Worm (Caenorhabditis elegans) whole organism, midembryonic: ENCODE measurements around the gene srx-84.

ENCODE experiments used
- T22C8.4 ChIP-seq: fragments of 200-800 bp; sonication (Bioruptor generic); IDR thresholded peaks from 2 replicates; pipeline ENCODE4 v1.3.6; 2022; ENCODE audit warnings: missing genetic modification characterization, missing compliant biosample characterization
- cog-1 ChIP-seq: sonication (generic microtip); optimal IDR thresholded peaks from 2 replicates; lab custom pipeline; 2016; ENCODE audit warnings: missing genetic modification characterization, missing compliant biosample characterization
- flt-1 ChIP-seq: fragments of 200-800 bp; sonication (Bioruptor generic); IDR thresholded peaks from 2 replicates; pipeline ENCODE4 v1.3.6; 2022; ENCODE audit warnings: missing genetic modification characterization, missing compliant biosample characterization
- klf-2 ChIP-seq: fragments of 200-800 bp; sonication (Bioruptor generic); conservative IDR thresholded peaks from 2 replicates; pipeline ENCODE4 v1.3.6; 2022; ENCODE audit warnings: missing genetic modification reagents, missing genetic modification characterization, missing compliant biosample characterization
- med-1 ChIP-seq: sonication (generic microtip); optimal IDR thresholded peaks from 2 replicates; lab custom pipeline; 2017; ENCODE audit warnings: missing genetic modification characterization, mild to moderate bottlenecking, missing compliant biosample characterization, antibody characterized with exemption, missing genetic modification reagents; ENCODE audit not compliant: insufficient read depth
- ref-1 ChIP-seq: fragments of 200-800 bp; sonication (Bioruptor generic); conservative IDR thresholded peaks from 2 replicates; pipeline ENCODE4 v1.3.6; 2022; ENCODE audit warnings: missing genetic modification reagents, missing genetic modification characterization, missing compliant biosample characterization
- tab-1 ChIP-seq: fragments of 200-800 bp; sonication (Bioruptor generic); IDR thresholded peaks from 2 replicates; pipeline ENCODE4 v1.3.6; 2022; ENCODE audit warnings: missing genetic modification characterization, missing compliant biosample characterization
- ztf-23 ChIP-seq: fragments of 200-800 bp; sonication (Bioruptor generic); IDR thresholded peaks from 2 replicates; pipeline ENCODE4 v1.3.6; 2022; ENCODE audit warnings: missing genetic modification reagents, missing genetic modification characterization, missing compliant biosample characterization
- ztf-29 ChIP-seq: fragments of 200-800 bp; sonication (Bioruptor generic); IDR thresholded peaks from 2 replicates; pipeline ENCODE4 v1.3.6; 2022; ENCODE audit warnings: missing genetic modification reagents, missing genetic modification characterization, missing compliant biosample characterization

Gene srx-84

DNA sequence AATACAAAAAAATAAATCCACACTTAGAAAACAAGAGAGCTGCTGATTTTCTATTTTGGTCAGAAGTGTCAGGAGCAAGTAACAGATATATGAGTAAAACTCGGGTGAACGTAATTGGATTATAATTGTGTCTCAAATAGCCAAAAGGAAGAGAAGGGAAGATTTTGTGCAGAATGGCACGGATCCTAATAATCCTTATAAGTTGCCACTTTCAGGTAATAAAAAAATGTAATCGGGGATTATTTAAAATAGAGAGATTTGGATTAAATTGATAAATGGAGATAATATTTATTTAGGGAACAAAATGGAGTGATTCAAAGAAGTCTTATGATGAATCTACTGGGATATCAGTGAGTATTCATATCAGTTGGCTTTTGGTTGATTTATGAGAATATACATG, 26.0 kb downstream of the srx-84 start:
- TF ChIP-seq cog-1 (tag; lab: Kevin White, UChicago) (no peak), klf-2 (GFP tag; lab: Robert Waterston, UW) (no peak)

DNA sequence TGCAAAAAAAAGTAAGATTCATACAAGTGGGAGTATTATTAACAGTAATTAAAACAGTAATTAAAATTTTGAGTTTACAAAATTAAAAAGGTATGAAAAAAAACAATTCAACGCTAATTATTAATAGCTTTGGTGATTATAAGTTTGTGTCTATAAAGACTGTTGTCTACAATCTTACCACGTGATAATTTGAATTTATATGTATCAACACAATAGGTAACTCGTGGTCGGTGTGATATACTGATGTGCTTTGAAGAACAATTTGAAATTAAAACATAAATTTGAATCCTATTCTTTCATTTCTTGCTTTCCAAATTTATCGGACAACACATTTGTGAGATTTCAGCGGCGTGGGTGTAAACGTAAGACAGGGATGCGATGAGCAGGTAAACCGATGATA, 28.9 kb downstream of the srx-84 start:
- no peak for TF ChIP-seq T22C8.4 (GFP tag; lab: Robert Waterston, UW)
- TF ChIP-seq ref-1 (GFP tag; lab: Robert Waterston, UW) = no peak
- no peak for TF ChIP-seq ztf-29 (GFP tag; lab: Robert Waterston, UW)
- no peak for TF ChIP-seq med-1 (GFP tag; lab: Kevin White, UChicago)
- no peak for TF ChIP-seq flt-1 (GFP tag; lab: Robert Waterston, UW)
- no peak for TF ChIP-seq cog-1 (tag; lab: Kevin White, UChicago)
- no peak for TF ChIP-seq klf-2 (GFP tag; lab: Robert Waterston, UW)
- no peak for TF ChIP-seq ztf-23 (GFP tag; lab: Robert Waterston, UW)
- no peak for TF ChIP-seq tab-1 (GFP tag; lab: Robert Waterston, UW)

DNA sequence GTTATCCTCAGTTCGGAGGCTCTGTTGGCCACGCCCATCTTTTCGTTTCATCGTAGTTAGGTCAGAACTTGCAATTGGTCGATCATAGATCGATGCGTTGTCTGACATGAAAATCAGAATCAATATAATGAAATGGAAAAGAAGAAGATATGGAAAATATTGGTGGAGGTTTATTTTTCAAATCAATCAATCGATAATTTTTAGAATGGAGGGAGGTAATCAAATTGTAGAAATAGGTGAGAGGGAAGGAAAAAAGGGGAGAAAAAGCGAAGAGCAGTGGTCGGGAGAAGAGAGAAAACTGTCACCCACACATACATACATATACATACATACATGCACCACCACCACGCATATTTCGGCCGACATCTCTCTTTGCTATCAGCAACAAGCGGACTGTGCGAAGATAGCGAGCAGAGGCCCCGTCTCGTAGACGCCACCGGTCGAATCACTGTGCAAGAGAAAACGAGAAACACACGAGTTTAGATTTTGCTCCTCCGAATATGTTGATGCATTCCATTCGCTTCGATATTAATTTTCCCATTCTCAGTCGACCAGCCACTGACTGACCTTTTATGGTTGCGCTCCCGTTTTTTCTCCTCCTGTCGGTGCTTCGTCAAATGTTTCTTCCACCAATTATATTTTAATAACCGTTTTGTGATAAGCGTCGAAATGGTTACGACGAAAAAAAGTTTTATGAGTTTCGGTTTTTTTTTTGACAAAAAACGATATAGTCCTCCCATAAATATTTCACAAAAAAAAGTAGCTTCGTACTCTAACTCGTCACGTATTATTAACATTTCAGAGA, 30.5 kb downstream of the srx-84 start, which contains the start of gene F35B12.10:
TSS of gene F35B12.10 (minus strand) at position 51 of the 805 bp plus-strand sequence.
- TF ChIP-seq tab-1 (GFP tag; lab: Robert Waterston, UW) (no peak), flt-1 (GFP tag; lab: Robert Waterston, UW) (no peak)

DNA sequence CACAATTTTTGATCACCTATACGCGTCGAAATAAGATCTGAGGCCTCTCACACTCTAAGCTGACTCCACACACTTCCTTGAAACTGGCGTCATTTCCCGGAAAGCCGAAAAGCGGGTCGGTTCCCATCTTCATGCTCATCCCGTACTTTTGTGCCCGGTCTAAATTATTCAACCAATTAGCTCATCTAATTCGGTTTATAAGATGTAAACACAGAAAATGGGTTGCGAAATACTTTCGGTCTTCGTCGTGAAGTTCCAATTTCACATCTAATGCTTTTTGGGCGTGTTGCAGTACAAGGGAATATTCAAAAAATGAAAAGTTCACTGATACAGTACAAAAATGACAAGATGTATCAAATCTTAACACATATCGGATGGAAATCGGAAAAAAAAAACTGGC, 32.2 kb downstream of the srx-84 start:
- TF ChIP-seq ztf-29 (GFP tag; lab: Robert Waterston, UW) = no peak

DNA sequence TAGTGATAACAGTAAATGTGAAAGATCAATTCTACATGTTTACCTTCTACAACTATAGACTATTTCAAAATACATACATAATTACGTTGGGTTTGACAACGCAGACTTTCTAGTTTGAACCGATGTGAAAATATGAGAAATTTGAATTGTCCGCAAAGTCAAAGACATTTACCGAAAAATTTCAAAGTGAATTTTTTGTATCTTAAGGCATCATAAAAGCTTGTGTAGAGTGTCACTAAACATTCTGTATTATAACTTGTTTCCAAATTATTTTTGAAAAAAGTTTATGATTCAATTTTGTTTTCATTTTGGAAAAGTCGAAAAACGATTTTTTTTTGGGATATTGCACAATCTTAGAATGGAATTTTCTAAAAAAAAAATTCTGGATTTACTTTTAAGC, 36.7 kb downstream of the srx-84 start:
- TF ChIP-seq med-1 (GFP tag; lab: Kevin White, UChicago) = no peak
- TF ChIP-seq klf-2 (GFP tag; lab: Robert Waterston, UW) = no peak
- no peak for TF ChIP-seq ref-1 (GFP tag; lab: Robert Waterston, UW)
- TF ChIP-seq flt-1 (GFP tag; lab: Robert Waterston, UW) = no peak
- no peak for TF ChIP-seq T22C8.4 (GFP tag; lab: Robert Waterston, UW)
- TF ChIP-seq cog-1 (tag; lab: Kevin White, UChicago) = no peak

DNA sequence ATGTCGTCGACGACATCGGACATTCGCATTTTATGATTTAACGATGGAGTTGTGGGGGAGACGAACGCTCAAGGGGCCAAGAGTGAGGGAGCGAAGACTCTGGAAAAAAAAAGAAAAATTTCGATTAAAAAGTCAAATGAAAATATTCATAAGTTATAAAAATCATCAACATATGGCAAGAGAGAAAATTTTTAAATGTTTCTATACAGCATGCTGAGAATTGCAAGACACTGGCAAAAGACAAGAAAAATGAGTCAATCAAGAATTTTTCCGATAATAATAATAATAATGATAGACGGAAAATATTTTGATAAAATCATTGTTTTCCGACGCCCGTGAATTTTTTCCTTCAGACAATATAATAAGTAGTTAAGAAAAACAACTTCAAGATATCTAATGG, 38.3 kb downstream of the srx-84 start, which contains the start of gene sipa-1:
TSS of gene sipa-1 (minus strand) at position 101 of the 400 bp plus-strand sequence.
- TF ChIP-seq cog-1 (tag; lab: Kevin White, UChicago) = no peak
- no peak for TF ChIP-seq flt-1 (GFP tag; lab: Robert Waterston, UW)
- no peak for TF ChIP-seq ztf-29 (GFP tag; lab: Robert Waterston, UW)
- TF ChIP-seq T22C8.4 (GFP tag; lab: Robert Waterston, UW) = no peak
- TF ChIP-seq ztf-23 (GFP tag; lab: Robert Waterston, UW) = no peak
- TF ChIP-seq ref-1 (GFP tag; lab: Robert Waterston, UW) = no peak
- no peak for TF ChIP-seq klf-2 (GFP tag; lab: Robert Waterston, UW)
- TF ChIP-seq tab-1 (GFP tag; lab: Robert Waterston, UW) = no peak
- TF ChIP-seq med-1 (GFP tag; lab: Kevin White, UChicago) = no peak

DNA sequence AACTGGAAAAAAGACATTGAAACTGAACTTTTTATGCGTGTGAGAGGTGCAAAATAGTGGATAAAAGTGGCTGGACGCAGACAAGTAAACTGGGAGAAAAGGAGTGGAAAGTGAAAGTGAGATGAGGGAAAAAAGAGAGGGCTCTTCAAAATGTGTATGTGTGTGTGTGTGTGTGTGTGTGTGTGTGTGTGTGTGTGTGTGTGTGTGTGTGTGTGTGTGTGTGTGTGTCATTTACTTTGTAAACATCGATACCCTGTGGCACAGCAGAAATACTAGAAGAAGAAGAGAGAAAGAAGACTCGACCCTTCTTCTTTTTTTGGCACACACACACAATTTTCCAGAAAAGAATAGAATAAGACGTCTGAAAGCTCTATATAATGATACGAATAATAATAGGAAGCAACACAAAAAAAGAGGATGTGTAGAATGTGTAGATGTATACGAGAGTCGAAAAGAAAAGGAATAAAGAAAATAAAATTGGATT, 39.8 kb downstream of the srx-84 start:
- TF ChIP-seq ref-1 (GFP tag; lab: Robert Waterston, UW) (no peak), ztf-23 (GFP tag; lab: Robert Waterston, UW) (0 out of 2 replicates have a peak, but pooled peaks have one; percentile 27)

DNA sequence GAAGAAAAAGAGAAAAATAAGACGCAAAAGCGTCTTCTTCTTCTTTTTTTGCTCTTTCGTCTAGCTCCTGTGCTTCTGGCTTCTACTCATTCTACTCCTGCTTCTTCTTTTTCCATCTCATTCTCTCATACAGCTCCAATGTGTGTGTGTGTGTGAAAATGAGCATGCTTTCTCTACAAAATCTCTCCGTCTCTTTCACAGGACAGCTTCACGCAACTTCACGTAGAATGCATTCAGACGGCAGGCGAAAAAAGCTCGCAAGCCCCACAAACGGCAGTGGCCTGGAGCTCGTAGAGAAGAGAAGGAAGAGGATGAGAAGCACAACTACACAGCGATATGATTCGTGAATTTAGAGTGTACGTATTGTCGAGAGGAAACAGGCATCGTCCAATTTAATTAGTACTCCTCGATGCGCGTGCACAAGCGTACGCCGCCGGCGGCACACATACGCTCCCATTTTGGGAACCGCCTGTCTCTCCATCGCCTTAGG, 42.4 kb downstream of the srx-84 start:
- no peak for TF ChIP-seq ztf-23 (GFP tag; lab: Robert Waterston, UW)
- no peak for TF ChIP-seq ref-1 (GFP tag; lab: Robert Waterston, UW)
- no peak for TF ChIP-seq tab-1 (GFP tag; lab: Robert Waterston, UW)
- TF ChIP-seq flt-1 (GFP tag; lab: Robert Waterston, UW) = no peak
- no peak for TF ChIP-seq med-1 (GFP tag; lab: Kevin White, UChicago)
- TF ChIP-seq klf-2 (GFP tag; lab: Robert Waterston, UW) = no peak
- no peak for TF ChIP-seq T22C8.4 (GFP tag; lab: Robert Waterston, UW)
- no peak for TF ChIP-seq ztf-29 (GFP tag; lab: Robert Waterston, UW)
- no peak for TF ChIP-seq cog-1 (tag; lab: Kevin White, UChicago)

DNA sequence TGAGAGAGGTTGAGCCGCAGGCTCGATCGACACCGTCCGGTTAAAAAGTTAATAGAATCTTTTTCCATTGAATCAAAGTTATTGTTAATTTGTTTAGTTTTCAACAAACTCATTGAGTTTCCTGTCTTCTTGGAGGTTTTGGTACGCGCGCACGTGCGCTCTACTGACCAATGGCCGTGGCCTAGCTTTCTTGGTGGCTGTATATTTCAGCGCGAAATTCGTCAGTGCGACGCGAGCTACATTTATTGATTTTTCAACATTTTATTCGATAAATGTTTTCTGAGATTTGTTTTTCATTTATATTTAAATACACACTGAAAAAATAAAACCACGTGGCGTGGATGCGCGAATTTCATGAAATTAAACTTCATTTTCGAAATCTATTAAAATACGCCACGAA, 45.3 kb downstream of the srx-84 start, which contains the start of gene bir-1:
TSS of gene bir-1 (plus strand) at position 312 of the 400 bp plus-strand sequence.
- peak; percentile 69; the same call in 1 of the 2 replicates for TF ChIP-seq ztf-23 (GFP tag; lab: Robert Waterston, UW)
- TF ChIP-seq flt-1 (GFP tag; lab: Robert Waterston, UW) = no peak
- no peak for TF ChIP-seq tab-1 (GFP tag; lab: Robert Waterston, UW)
- TF ChIP-seq ztf-29 (GFP tag; lab: Robert Waterston, UW) = no peak
- TF ChIP-seq cog-1 (tag; lab: Kevin White, UChicago) = peak; percentile 11
- TF ChIP-seq med-1 (GFP tag; lab: Kevin White, UChicago) = no peak
- peak; percentile 57; the same call in 1 of the 2 replicates for TF ChIP-seq ref-1 (GFP tag; lab: Robert Waterston, UW)
- peak; percentile 76 for TF ChIP-seq T22C8.4 (GFP tag; lab: Robert Waterston, UW)
- no peak for TF ChIP-seq klf-2 (GFP tag; lab: Robert Waterston, UW)
